Fruit fly (Drosophila melanogaster): Measurements from ENCODE around the gene CG9396.

CG9396 gene

dm6 chr3R:9593408-9594250 is 22.2 kb upstream of the CG9396 start (continued):
- TF ChIP-seq so (GFP tag; IDR thresholded peaks at IDR 0.05) (peak; percentile 40; the same call in 1 of the 3 replicates), CG2875 (GFP tag; optimal IDR thresholded peaks at IDR 0.05) (no peak), CG15601 (tag; optimal IDR thresholded peaks at IDR 0.05) (no peak), CG33213 (GFP tag; optimal IDR thresholded peaks at IDR 0.05) (no peak), Dref (GFP tag; IDR thresholded peaks at IDR 0.05) (no peak), abd-A (tag; optimal IDR thresholded peaks at IDR 0.05) (peak; percentile 76), Pdp1 (GFP tag; optimal IDR thresholded peaks at IDR 0.05) (peak in 1 of 2 experiments; percentile 62), Med (GFP tag) (peak; percentile 31), CG34376 (GFP tag; optimal IDR thresholded peaks at IDR 0.05) (no peak), nom (GFP tag; optimal IDR thresholded peaks at IDR 0.05) (peak; percentile 28), ems (GFP tag; optimal IDR thresholded peaks at IDR 0.05) (no peak), Dek (tag; optimal IDR thresholded peaks at IDR 0.05) (no peak), Antp (GFP tag; optimal IDR thresholded peaks at IDR 0.05) (no peak), Asciz (GFP tag; optimal IDR thresholded peaks at IDR 0.05) (peak; percentile 6), Drgx (GFP tag; IDR thresholded peaks at IDR 0.05) (peak; percentile 74), dmrt99B (tag; optimal IDR thresholded peaks at IDR 0.05) (no peak), zfh1 (GFP tag; IDR thresholded peaks at IDR 0.05) (no peak), bcd (GFP tag; optimal IDR thresholded peaks at IDR 0.05) (no peak), CG8944 (GFP tag; optimal IDR thresholded peaks at IDR 0.05) (no peak), vvl (GFP tag; IDR thresholded peaks at IDR 0.05) (peak; percentile 89), cg (GFP tag; optimal IDR thresholded peaks at IDR 0.05) (peak; percentile 72), Spps (tag; optimal IDR thresholded peaks at IDR 0.05) (no peak)

dm6 chr3R:9591769-9592388 is 20.5 kb upstream of the CG9396 start:
- TF ChIP-seq dati (GFP tag; IDR thresholded peaks at IDR 0.05) (no peak), Hmx (GFP tag; optimal IDR thresholded peaks at IDR 0.05) (no peak), CG11723 (GFP tag; optimal IDR thresholded peaks at IDR 0.05) (no peak), D19A (tag; optimal IDR thresholded peaks at IDR 0.05) (peak; percentile 88), pnt (GFP tag; optimal IDR thresholded peaks at IDR 0.05) (no peak), H2.0 (GFP tag; IDR thresholded peaks at IDR 0.05) (no peak), dmrt11E (tag; optimal IDR thresholded peaks at IDR 0.05) (peak; percentile 14), MESR4 (GFP tag; optimal IDR thresholded peaks at IDR 0.05) (no peak), gem (tag; optimal IDR thresholded peaks at IDR 0.05) (peak; percentile 10), Hand (GFP tag; optimal IDR thresholded peaks at IDR 0.05) (no peak), Vsx1 (GFP tag; optimal IDR thresholded peaks at IDR 0.05) (peak; percentile 61), CG7786 (GFP tag; optimal IDR thresholded peaks at IDR 0.05) (no peak), CG4360 (GFP tag; IDR thresholded peaks at IDR 0.05) (no peak), Oaz (GFP tag; IDR thresholded peaks at IDR 0.05) (no peak), Stat92E (GFP tag; optimal IDR thresholded peaks at IDR 0.05) (no peak), Med (GFP tag) (peak; percentile 71), Nf-YA (GFP tag; IDR thresholded peaks at IDR 0.05) (no peak), sna (GFP tag; IDR thresholded peaks at IDR 0.05; ENCODE audit: partially characterized antibody) (no peak), CG6791 (GFP tag; IDR thresholded peaks at IDR 0.05; ENCODE audit: partially characterized antibody) (no peak), NFAT (GFP tag; IDR thresholded peaks at IDR 0.05) (no peak), lola (GFP tag; optimal IDR thresholded peaks at IDR 0.05) (no peak), CG14860 (GFP tag; IDR thresholded peaks at IDR 0.05; ENCODE audit: partially characterized antibody) (no peak), kah (GFP tag; optimal IDR thresholded peaks at IDR 0.05) (peak; percentile 29), CG8924 (tag; optimal IDR thresholded peaks at IDR 0.05) (no peak), nom (GFP tag; optimal IDR thresholded peaks at IDR 0.05) (peak; percentile 16), zen (tag; optimal IDR thresholded peaks at IDR 0.05) (peak; percentile 3), lbe (GFP tag; optimal IDR thresholded peaks at IDR 0.05) (no peak)

Measured in whole organism, embryonic.